Worm (Caenorhabditis elegans) whole organism, L1 larva: ENCODE results near the gene pgph-2.
"Not testable (repeated sequence)": the region's sequence is repeated elsewhere in the genome, so short reads cannot be mapped to it uniquely, and the experiment has no call there.

ENCODE experiments used
- C04F5.9 ChIP-seq: sonication (generic microtip); optimal IDR thresholded peaks from 2 replicates; lab custom pipeline; 2016; ENCODE audit warnings: missing genetic modification characterization, missing compliant biosample characterization
- C16A3.4 ChIP-seq: fragments of 150-350 bp; optimal IDR thresholded peaks from 2 replicates; lab custom pipeline; 2014; ENCODE audit warnings: missing biosample characterization, missing genetic modification characterization
- aha-1 ChIP-seq: fragments of 150-350 bp; optimal IDR thresholded peaks from 2 replicates; lab custom pipeline; 2014; ENCODE audit warnings: missing biosample characterization, missing genetic modification characterization
- blmp-1 ChIP-seq: fragments of 150-350 bp; optimal IDR thresholded peaks from 2 replicates; lab custom pipeline; 2014; ENCODE audit warnings: missing biosample characterization, missing genetic modification characterization
- ceh-63 ChIP-seq: fragments of 200-800 bp; sonication (Bioruptor generic); optimal IDR thresholded peaks from 2 replicates; lab custom pipeline; 2018; ENCODE audit warnings: mild to moderate bottlenecking, missing genetic modification characterization, missing compliant biosample characterization
- ceh-8 ChIP-seq: fragments of 200-800 bp; sonication (Bioruptor generic); optimal IDR thresholded peaks from 2 replicates; lab custom pipeline; 2018; ENCODE audit warnings: mild to moderate bottlenecking, missing genetic modification characterization, moderate library complexity, missing compliant biosample characterization
- ceh-90 ChIP-seq: sonication (generic microtip); optimal IDR thresholded peaks from 2 replicates; lab custom pipeline; 2016; ENCODE audit warnings: missing genetic modification characterization, missing compliant biosample characterization
- dpl-1 ChIP-seq, 3 experiments: fragments of 150-350 bp in 2 of 3; sonication (generic microtip) in 1 of 3; optimal IDR thresholded peaks; 2 replicates each; lab custom pipeline; 2014 to 2017; ENCODE audit warnings: missing biosample characterization in 3 of 3, missing genetic modification characterization in 3 of 3, missing genetic modification reagents in 3 of 3
- dsc-1 ChIP-seq: sonication (generic microtip); optimal IDR thresholded peaks from 2 replicates; lab custom pipeline; 2016; ENCODE audit warnings: mild to moderate bottlenecking, missing genetic modification characterization, missing compliant biosample characterization
- efl-1 ChIP-seq, 4 experiments: fragments of 150-350 bp; optimal IDR thresholded peaks in 3 of 4; peaks in 1 of 4; 1 replicate in 1 of 4; 2 replicates in 3 of 4; lab custom pipeline; 2014; ENCODE audit warnings: missing biosample characterization in 2 of 4, missing genetic modification characterization in 2 of 4, missing genetic modification reagents in 2 of 4
- egl-13 ChIP-seq: sonication (generic microtip); optimal IDR thresholded peaks from 2 replicates; lab custom pipeline; 2016; ENCODE audit warnings: missing genotype, missing genetic modification reagents, missing genetic modification characterization, missing compliant biosample characterization
- fkh-8 ChIP-seq: sonication (generic microtip); optimal IDR thresholded peaks from 2 replicates; lab custom pipeline; 2016; ENCODE audit warnings: mild to moderate bottlenecking, missing genetic modification characterization, missing compliant biosample characterization
- fos-1 ChIP-seq: fragments of 150-350 bp; optimal IDR thresholded peaks from 2 replicates; lab custom pipeline; 2014; ENCODE audit warnings: missing biosample characterization, missing genetic modification characterization
- grh-1 ChIP-seq: fragments of 200-800 bp; sonication (Bioruptor generic); IDR thresholded peaks from 2 replicates; pipeline ENCODE4 v1.3.6; 2022; ENCODE audit warnings: missing genetic modification reagents, missing genetic modification characterization, missing compliant biosample characterization
- hlh-4 ChIP-seq: sonication (generic microtip); optimal IDR thresholded peaks from 2 replicates; lab custom pipeline; 2016; ENCODE audit warnings: mild to moderate bottlenecking, missing genetic modification characterization, missing compliant biosample characterization
- hpl-2 ChIP-seq: fragments of 150-350 bp; optimal IDR thresholded peaks from 2 replicates; lab custom pipeline; 2014; ENCODE audit warnings: missing biosample characterization, missing genetic modification reagents, missing genetic modification characterization
- isw-1 ChIP-seq: fragments of 200-800 bp; sonication (Bioruptor generic); IDR thresholded peaks from 2 replicates; pipeline ENCODE4 v1.3.6; 2022; ENCODE audit warnings: missing genetic modification characterization, missing compliant biosample characterization
- jun-1 ChIP-seq: fragments of 150-350 bp; optimal IDR thresholded peaks from 2 replicates; lab custom pipeline; 2014; ENCODE audit warnings: missing biosample characterization, missing genetic modification reagents, missing genetic modification characterization
- lsy-2 ChIP-seq, 2 experiments: fragments of 150-350 bp; optimal IDR thresholded peaks; 2 replicates each; lab custom pipeline; 2014; ENCODE audit warnings: missing biosample characterization in 2 of 2, missing genetic modification characterization in 2 of 2
- mep-1 ChIP-seq: fragments of 150-350 bp; optimal IDR thresholded peaks from 2 replicates; lab custom pipeline; 2014; ENCODE audit warnings: missing biosample characterization, missing genetic modification characterization
- nhr-11 ChIP-seq: fragments of 150-350 bp; optimal IDR thresholded peaks from 2 replicates; lab custom pipeline; 2014; ENCODE audit warnings: missing biosample characterization, missing genetic modification characterization
- nhr-47 ChIP-seq: sonication (generic microtip); optimal IDR thresholded peaks from 2 replicates; lab custom pipeline; 2016; ENCODE audit warnings: mild to moderate bottlenecking, missing genetic modification characterization, moderate library complexity, missing compliant biosample characterization
- pax-3 ChIP-seq: fragments of 200-800 bp; sonication (Bioruptor generic); optimal IDR thresholded peaks from 2 replicates; lab custom pipeline; 2018; ENCODE audit warnings: mild to moderate bottlenecking, missing genetic modification characterization, moderate library complexity, missing compliant biosample characterization
- skn-1 ChIP-seq: fragments of 150-350 bp; optimal IDR thresholded peaks from 2 replicates; lab custom pipeline; 2014; ENCODE audit warnings: missing biosample characterization, missing genetic modification characterization
- tbx-2 ChIP-seq: sonication (generic microtip); optimal IDR thresholded peaks from 2 replicates; lab custom pipeline; 2016; ENCODE audit warnings: missing genetic modification characterization, missing compliant biosample characterization
- unc-30 ChIP-seq: sonication (generic microtip); optimal IDR thresholded peaks from 2 replicates; lab custom pipeline; 2017; ENCODE audit warnings: missing biosample characterization, missing genetic modification characterization
- unc-62 ChIP-seq: fragments of 150-350 bp; optimal IDR thresholded peaks from 2 replicates; lab custom pipeline; 2014; ENCODE audit warnings: missing biosample characterization, missing genetic modification reagents, missing genetic modification characterization
- unc-86 ChIP-seq: sonication (generic microtip); optimal IDR thresholded peaks from 2 replicates; lab custom pipeline; 2016; ENCODE audit warnings: missing genetic modification characterization, missing compliant biosample characterization
- unc-98 ChIP-seq: fragments of 200-800 bp; sonication (Bioruptor generic); IDR thresholded peaks from 2 replicates; pipeline ENCODE4 v1.3.6; 2022; ENCODE audit warnings: missing genetic modification characterization, missing compliant biosample characterization
- zag-1 ChIP-seq: fragments of 150-350 bp; optimal IDR thresholded peaks from 2 replicates; lab custom pipeline; 2014; ENCODE audit warnings: missing biosample characterization, missing genetic modification characterization
- zip-4 ChIP-seq: fragments of 200-800 bp; sonication (Bioruptor generic); optimal IDR thresholded peaks from 2 replicates; lab custom pipeline; 2018; ENCODE audit warnings: mild to moderate bottlenecking, missing genetic modification characterization, moderate library complexity, missing compliant biosample characterization
- ztf-4 ChIP-seq: fragments of 150-350 bp; optimal IDR thresholded peaks from 2 replicates; lab custom pipeline; 2014; ENCODE audit warnings: missing biosample characterization, missing genetic modification characterization

Gene pgph-2

DNA sequence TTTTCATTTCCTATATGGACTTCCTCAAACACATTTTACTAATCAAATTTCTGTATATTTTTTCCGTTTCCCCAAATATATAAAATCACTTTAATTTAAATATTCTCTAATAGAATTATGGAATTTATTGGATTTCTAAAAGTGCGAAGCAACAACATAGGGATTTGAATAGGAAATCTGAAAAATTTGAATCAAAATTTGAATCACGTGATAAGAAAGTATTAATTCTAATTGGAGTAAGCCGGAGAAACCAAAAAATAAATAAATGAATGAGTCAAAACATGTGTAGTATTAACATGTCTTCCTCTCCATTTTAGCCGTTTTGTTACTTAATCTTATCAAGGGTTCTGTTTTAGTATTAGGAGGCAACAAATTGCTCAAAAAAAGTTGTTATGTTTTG lies 23.7 kb upstream of the pgph-2 start:
- TF ChIP-seq dpl-1 (GFP tag; optimal IDR thresholded peaks at IDR 0.05; lab: Kevin White, UChicago) (no peak), unc-86 (no peak), grh-1 (GFP tag; lab: Robert Waterston, UW) (no peak), egl-13 (tag; lab: Kevin White, UChicago) (peak; percentile 55), jun-1 (tag; lab: Kevin White, UChicago) (no peak), nhr-11 (tag; lab: Kevin White, UChicago) (no peak), nhr-47 (tag; lab: Kevin White, UChicago) (peak; percentile 22), dsc-1 (tag; lab: Kevin White, UChicago) (peak; percentile 87)
- TF ChIP-seq, all 84 proteins: peak for 3

ce11 chrV:5746237-5746636 lies 18.7 kb upstream of the pgph-2 start:
- TF ChIP-seq aha-1: no peak
- TF ChIP-seq fkh-8 (tag; lab: Kevin White, UChicago): no peak
- TF ChIP-seq mep-1 (tag; lab: Kevin White, UChicago): no peak
- TF ChIP-seq lsy-2 (tag; optimal IDR thresholded peaks at IDR 0.05; lab: Kevin White, UChicago): no peak
- TF ChIP-seq unc-62 (GFP tag; lab: Kevin White, UChicago): no peak
- peak; percentile 77 for TF ChIP-seq ceh-63 (GFP tag; lab: Kevin White, UChicago)
- TF ChIP-seq blmp-1 (tag; lab: Kevin White, UChicago): no peak
- no peak for TF ChIP-seq zag-1 (tag; lab: Kevin White, UChicago)

- no peak for TF ChIP-seq unc-98 (GFP tag; lab: Robert Waterston, UW)
- TF ChIP-seq efl-1 (optimal IDR thresholded peaks at IDR 0.05; lab: Kevin White, UChicago): no peak
- TF ChIP-seq efl-1 (GFP tag; optimal IDR thresholded peaks at IDR 0.05 in 1 of 2; lab: Kevin White, UChicago): peak in 1 of 2 experiments; percentile 18
- TF ChIP-seq, all 84 proteins: peak for 1
Measured at ce11 chrV:5747519-5747918, 17.4 kb upstream of the pgph-2 start, which contains the start of gene acds-10. acds-10 (plus strand) TSS chrV:5747819.

ce11 chrV:5753432-5753831 lies 11.5 kb upstream of the pgph-2 start, which contains the start of gene pgph-1:
pgph-1 (minus strand) TSS chrV:5753532.
- no peak for TF ChIP-seq C16A3.4
- no peak for TF ChIP-seq unc-86

- TF ChIP-seq ztf-4 (tag; lab: Kevin White, UChicago); unc-30 (tag; lab: Kevin White, UChicago); unc-98 (GFP tag; lab: Robert Waterston, UW): not testable (repeated sequence)
- TF ChIP-seq, all 84 proteins: peak for 0; not testable (repeated sequence) for 84
Measured at ce11 chrV:5755203-5755693, 9.7 kb upstream of the pgph-2 start, which contains the start of gene K09H11.11. K09H11.11 (minus strand) TSS chrV:5755253.

DNA sequence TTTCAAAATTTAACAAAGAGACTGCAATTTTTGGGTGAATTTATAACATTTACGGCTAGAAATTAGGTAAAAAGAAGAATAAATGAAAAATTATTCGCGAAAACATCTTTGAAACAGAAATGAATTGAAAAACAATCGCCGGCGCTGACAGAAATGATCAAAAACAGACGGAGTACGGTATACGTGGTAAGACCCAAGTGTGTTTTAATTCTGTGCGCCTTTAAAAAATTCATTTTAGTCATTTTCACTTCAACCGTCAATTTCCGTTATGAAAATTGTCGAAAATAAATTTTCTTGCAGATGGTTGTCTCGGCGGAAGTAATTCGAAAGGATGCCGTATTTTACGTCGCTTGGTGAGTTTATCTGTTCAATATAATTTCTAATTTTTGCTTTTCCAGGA lies 8.7 kb upstream of the pgph-2 start, which contains the start of gene C53A3.3:
C53A3.3 (plus strand) TSS at position 301 of the 400 bp plus-strand sequence.
- TF ChIP-seq dsc-1 (tag; lab: Kevin White, UChicago): no peak
- no peak for TF ChIP-seq hpl-2

DNA sequence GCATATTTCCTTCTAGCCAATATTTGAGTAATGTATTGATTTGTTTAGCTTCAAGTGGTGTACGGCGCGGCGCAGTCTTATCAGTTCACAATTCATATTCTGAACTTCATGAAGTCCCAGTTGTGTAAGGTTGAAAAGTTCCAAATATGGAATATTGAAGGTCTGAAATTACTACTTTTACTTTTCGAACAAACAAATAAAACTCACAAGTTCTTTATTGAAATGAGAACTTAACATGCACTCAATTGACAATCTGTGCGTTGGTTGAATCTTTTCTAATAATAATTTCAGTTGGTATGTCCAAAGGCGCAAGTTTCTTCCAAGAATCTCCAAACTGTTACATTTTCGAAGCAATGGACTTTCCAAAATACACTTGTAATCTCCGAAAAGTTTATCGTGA lies 6.1 kb upstream of the pgph-2 start, which contains the start of gene C53A3.4:
C53A3.4 (minus strand) TSS at position 101 of the 400 bp plus-strand sequence.
- TF ChIP-seq C04F5.9 (tag; lab: Kevin White, UChicago) (no peak), ceh-8 (no peak), pax-3 (tag; lab: Kevin White, UChicago) (no peak), isw-1 (no peak), hlh-4 (tag; lab: Kevin White, UChicago) (no peak)

ce11 chrV:5760132-5760531 lies 4.8 kb upstream of the pgph-2 start, which contains the start of gene C53A3.1:
C53A3.1 (minus strand) TSS chrV:5760232.
- TF ChIP-seq tbx-2 (tag; lab: Kevin White, UChicago) (no peak), fos-1 (no peak), ceh-90 (tag; lab: Kevin White, UChicago) (no peak), skn-1 (tag; lab: Kevin White, UChicago) (no peak), unc-98 (GFP tag; lab: Robert Waterston, UW) (no peak), zip-4 (GFP tag; lab: Kevin White, UChicago) (no peak)
